Worm (Caenorhabditis elegans) whole organism, mixed stage, embryonic: ENCODE results near the gene fbxb-11.

Experiments
- bed-3 ChIP-seq: fragments of 200-800 bp; sonication (Bioruptor generic); optimal IDR thresholded peaks from 3 replicates; lab custom pipeline; 2018; ENCODE audit warnings: mild to moderate bottlenecking, missing genetic modification characterization, moderate library complexity, missing compliant biosample characterization
- blmp-1 ChIP-seq: fragments of 150-350 bp; optimal IDR thresholded peaks from 2 replicates; lab custom pipeline; 2014; ENCODE audit warnings: missing biosample characterization, missing genetic modification characterization
- ces-1 ChIP-seq: fragments of 150-350 bp; optimal IDR thresholded peaks from 2 replicates; lab custom pipeline; 2014; ENCODE audit warnings: missing biosample characterization, missing genetic modification reagents, missing genetic modification characterization
- hlh-1 ChIP-seq: fragments of 150-350 bp; optimal IDR thresholded peaks from 2 replicates; lab custom pipeline; 2014; ENCODE audit warnings: missing biosample characterization, missing genetic modification reagents, missing genetic modification characterization
- mab-5 ChIP-seq: fragments of 150-350 bp; optimal IDR thresholded peaks from 2 replicates; lab custom pipeline; 2014; ENCODE audit warnings: missing biosample characterization, missing genetic modification characterization
- mep-1 ChIP-seq: fragments of 150-350 bp; optimal IDR thresholded peaks from 2 replicates; lab custom pipeline; 2017; ENCODE audit warnings: missing biosample characterization, missing genetic modification reagents, missing genetic modification characterization, inconsistent platforms
- nhr-12 ChIP-seq: fragments of 150-350 bp; optimal IDR thresholded peaks from 2 replicates; lab custom pipeline; 2014; ENCODE audit warnings: missing biosample characterization, missing genetic modification characterization
- nhr-2 ChIP-seq: fragments of 150-350 bp; optimal IDR thresholded peaks from 2 replicates; lab custom pipeline; 2014; ENCODE audit warnings: missing biosample characterization, missing genetic modification characterization
- nhr-76 ChIP-seq: sonication (generic microtip); optimal IDR thresholded peaks from 2 replicates; lab custom pipeline; 2017; ENCODE audit warnings: missing biosample characterization, missing genetic modification characterization
- tbx-8 ChIP-seq: fragments of 200-800 bp; sonication (Bioruptor generic); optimal IDR thresholded peaks from 2 replicates; lab custom pipeline; 2018; ENCODE audit warnings: mild to moderate bottlenecking, missing genetic modification characterization, moderate library complexity, missing compliant biosample characterization
- unc-39 ChIP-seq: fragments of 150-350 bp; optimal IDR thresholded peaks from 2 replicates; lab custom pipeline; 2014; ENCODE audit warnings: missing biosample characterization, missing genetic modification characterization
- unc-62 ChIP-seq: fragments of 150-350 bp; optimal IDR thresholded peaks from 2 replicates; lab custom pipeline; 2014; ENCODE audit warnings: missing biosample characterization, missing genetic modification reagents, missing genetic modification characterization
- ztf-11 ChIP-seq: fragments of 150-350 bp; optimal IDR thresholded peaks from 2 replicates; lab custom pipeline; 2014; ENCODE audit warnings: missing biosample characterization, missing genetic modification characterization

ce11 chrII:1752990-1753389 lies 28.6 kb downstream of the fbxb-11 start, which contains the start of gene F36H5.9:
- TF ChIP-seq nhr-12 (tag; lab: Kevin White, UChicago) (no peak), hlh-1 (tag; lab: Kevin White, UChicago) (no peak), mep-1 (tag; lab: Kevin White, UChicago) (no peak), unc-39 (no peak), ces-1 (GFP tag; lab: Kevin White, UChicago) (no peak), nhr-76 (tag; lab: Kevin White, UChicago) (no peak), mab-5 (tag; lab: Kevin White, UChicago) (no peak), tbx-8 (GFP tag; lab: Kevin White, UChicago) (no peak), blmp-1 (tag; lab: Kevin White, UChicago) (no peak), bed-3 (GFP tag; lab: Kevin White, UChicago) (no peak), unc-62 (no peak), ztf-11 (tag; lab: Kevin White, UChicago) (no peak), nhr-2 (tag; lab: Kevin White, UChicago) (no peak)
